Worm (Caenorhabditis elegans) whole organism, young adult: ENCODE results near the gene qdpr-1.

Source experiments
- B0261.1 ChIP-seq: sonication (generic microtip); optimal IDR thresholded peaks from 2 replicates; lab custom pipeline; 2016; ENCODE audit warnings: mild to moderate bottlenecking, missing genetic modification characterization, moderate library complexity, missing compliant biosample characterization
- B0336.3 ChIP-seq: fragments of 200-800 bp; sonication (Bioruptor generic); IDR thresholded peaks from 2 replicates; pipeline ENCODE4 v1.3.6; 2022; ENCODE audit warnings: missing genetic modification characterization, missing compliant biosample characterization
- D2030.7 ChIP-seq: fragments of 200-800 bp; sonication (Bioruptor generic); IDR thresholded peaks from 2 replicates; pipeline ENCODE4 v1.3.6; 2022; ENCODE audit warnings: missing genetic modification reagents, missing genetic modification characterization, missing compliant biosample characterization
- F22D6.2 ChIP-seq: sonication (generic microtip); optimal IDR thresholded peaks from 2 replicates; lab custom pipeline; 2016; ENCODE audit warnings: mild to moderate bottlenecking, missing genetic modification characterization, missing compliant biosample characterization
- F23B12.7 ChIP-seq: sonication (generic microtip); optimal IDR thresholded peaks from 2 replicates; lab custom pipeline; 2017; ENCODE audit warnings: missing genetic modification characterization, mild to moderate bottlenecking, missing compliant biosample characterization, antibody characterized with exemption, moderate library complexity; ENCODE audit not compliant: insufficient read depth
- F33H1.4 ChIP-seq: fragments of 200-800 bp; sonication (Bioruptor generic); IDR thresholded peaks from 2 replicates; pipeline ENCODE4 v1.3.6; 2022; ENCODE audit warnings: missing genetic modification reagents, missing genetic modification characterization, missing compliant biosample characterization
- K12H6.12 ChIP-seq: fragments of 200-800 bp; sonication (Bioruptor generic); optimal IDR thresholded peaks from 2 replicates; lab custom pipeline; 2018; ENCODE audit warnings: mild to moderate bottlenecking, missing genetic modification characterization, missing compliant biosample characterization
- Y56A3A.18 ChIP-seq: fragments of 200-800 bp; sonication (Bioruptor generic); IDR thresholded peaks from 2 replicates; pipeline ENCODE4 v1.3.6; 2022; ENCODE audit warnings: missing genetic modification reagents, missing genetic modification characterization, missing compliant biosample characterization
- Y67H2A.10 ChIP-seq: fragments of 200-800 bp; sonication (Bioruptor generic); conservative IDR thresholded peaks from 2 replicates; pipeline ENCODE4 v1.3.6; 2022; ENCODE audit warnings: missing genetic modification reagents, missing genetic modification characterization, missing compliant biosample characterization
- aptf-3 ChIP-seq: fragments of 200-800 bp; sonication (Bioruptor generic); IDR thresholded peaks from 2 replicates; pipeline ENCODE4 v1.3.6; 2022; ENCODE audit warnings: missing genetic modification characterization, missing compliant biosample characterization
- athp-1 ChIP-seq: sonication (generic microtip); optimal IDR thresholded peaks from 2 replicates; lab custom pipeline; 2017; ENCODE audit warnings: mild to moderate bottlenecking, missing genetic modification characterization, missing compliant biosample characterization
- attf-3 ChIP-seq: fragments of 200-800 bp; sonication (Bioruptor generic); conservative IDR thresholded peaks from 2 replicates; pipeline ENCODE4 v1.3.6; 2022; ENCODE audit warnings: missing genetic modification reagents, missing genetic modification characterization, missing compliant biosample characterization
- attf-6 ChIP-seq: fragments of 200-800 bp; sonication (Bioruptor generic); IDR thresholded peaks from 2 replicates; pipeline ENCODE4 v1.3.6; 2022; ENCODE audit warnings: missing genetic modification reagents, missing genetic modification characterization, missing compliant biosample characterization
- bed-1 ChIP-seq: fragments of 200-800 bp; sonication (Bioruptor generic); IDR thresholded peaks from 2 replicates; pipeline ENCODE4 v1.3.6; 2022; ENCODE audit warnings: missing genetic modification reagents, missing genetic modification characterization, missing compliant biosample characterization
- ceh-40 ChIP-seq: fragments of 200-800 bp; sonication (Bioruptor generic); IDR thresholded peaks from 2 replicates; pipeline ENCODE4 v1.3.6; 2022; ENCODE audit warnings: missing genetic modification characterization, missing compliant biosample characterization
- ceh-91 ChIP-seq: fragments of 200-800 bp; sonication (Bioruptor generic); IDR thresholded peaks from 2 replicates; pipeline ENCODE4 v1.3.6; 2022; ENCODE audit warnings: missing genetic modification reagents, missing genetic modification characterization, missing compliant biosample characterization
- chd-7 ChIP-seq: sonication (generic microtip); optimal IDR thresholded peaks from 2 replicates; lab custom pipeline; 2016; ENCODE audit warnings: mild to moderate bottlenecking, missing genetic modification characterization, moderate library complexity, missing compliant biosample characterization
- die-1 ChIP-seq: sonication (generic microtip); optimal IDR thresholded peaks from 2 replicates; lab custom pipeline; 2016; ENCODE audit warnings: missing genotype, mild to moderate bottlenecking, missing genetic modification characterization, missing compliant biosample characterization
- dox-1 ChIP-seq: fragments of 200-800 bp; sonication (Bioruptor generic); IDR thresholded peaks from 2 replicates; pipeline ENCODE4 v1.3.6; 2022; ENCODE audit warnings: missing genetic modification reagents, missing genetic modification characterization, missing compliant biosample characterization
- dpl-1 ChIP-seq: fragments of 150-350 bp; optimal IDR thresholded peaks from 2 replicates; lab custom pipeline; 2014; ENCODE audit warnings: missing biosample characterization, missing genetic modification reagents, missing genetic modification characterization
- efl-1 ChIP-seq: fragments of 150-350 bp; optimal IDR thresholded peaks from 2 replicates; lab custom pipeline; 2014; ENCODE audit warnings: missing biosample characterization, missing genetic modification reagents, missing genetic modification characterization
- ekl-4 ChIP-seq: fragments of 200-800 bp; sonication (Bioruptor generic); IDR thresholded peaks from 2 replicates; pipeline ENCODE4 v1.3.6; 2022; ENCODE audit warnings: missing genetic modification reagents, missing genetic modification characterization, missing compliant biosample characterization
- hmg-1.2 ChIP-seq: fragments of 200-800 bp; sonication (Bioruptor generic); IDR thresholded peaks from 2 replicates; pipeline ENCODE4 v1.3.6; 2022; ENCODE audit warnings: missing genetic modification reagents, missing genetic modification characterization, missing compliant biosample characterization
- hmg-20 ChIP-seq: fragments of 200-800 bp; sonication (Bioruptor generic); IDR thresholded peaks from 2 replicates; pipeline ENCODE4 v1.3.6; 2022; ENCODE audit warnings: missing genetic modification reagents, missing genetic modification characterization, missing compliant biosample characterization
- let-526 ChIP-seq: fragments of 200-800 bp; sonication (Bioruptor generic); IDR thresholded peaks from 2 replicates; pipeline ENCODE4 v1.3.6; 2022; ENCODE audit warnings: missing genetic modification reagents, missing genetic modification characterization, missing compliant biosample characterization
- let-607 ChIP-seq, 2 experiments: fragments of 200-800 bp in 1 of 2; sonication (Bioruptor generic) in 1 of 2; sonication (generic microtip) in 1 of 2; optimal IDR thresholded peaks; 2 replicates each; lab custom pipeline; 2016 to 2018; ENCODE audit warnings: mild to moderate bottlenecking in 2 of 2, missing compliant biosample characterization in 2 of 2, missing genetic modification characterization in 2 of 2, moderate library complexity in 2 of 2, missing genotype in 1 of 2
- lsl-1 ChIP-seq: fragments of 200-800 bp; sonication (Bioruptor generic); optimal IDR thresholded peaks from 2 replicates; lab custom pipeline; 2018; ENCODE audit warnings: mild to moderate bottlenecking, missing genetic modification characterization, moderate library complexity, missing compliant biosample characterization
- madf-3 ChIP-seq: fragments of 200-800 bp; sonication (Bioruptor generic); IDR thresholded peaks from 2 replicates; pipeline ENCODE4 v1.3.6; 2022; ENCODE audit warnings: missing genetic modification reagents, missing genetic modification characterization, missing compliant biosample characterization
- madf-6 ChIP-seq: fragments of 200-800 bp; sonication (Bioruptor generic); IDR thresholded peaks from 2 replicates; pipeline ENCODE4 v1.3.6; 2022; ENCODE audit warnings: missing genetic modification reagents, missing genetic modification characterization, missing compliant biosample characterization
- mel-28 ChIP-seq: sonication (generic microtip); optimal IDR thresholded peaks from 2 replicates; lab custom pipeline; 2016; ENCODE audit warnings: borderline replicate concordance, mild to moderate bottlenecking, missing genetic modification characterization, missing compliant biosample characterization
- mxl-1 ChIP-seq: sonication (generic microtip); optimal IDR thresholded peaks from 2 replicates; lab custom pipeline; 2016; ENCODE audit warnings: missing genetic modification characterization, missing compliant biosample characterization
- nhr-120 ChIP-seq: fragments of 200-800 bp; sonication (Bioruptor generic); IDR thresholded peaks from 2 replicates; pipeline ENCODE4 v1.3.6; 2022; ENCODE audit warnings: missing genetic modification characterization, missing compliant biosample characterization
- nhr-179 ChIP-seq: sonication (generic microtip); optimal IDR thresholded peaks from 2 replicates; lab custom pipeline; 2016; ENCODE audit warnings: mild to moderate bottlenecking, missing genetic modification characterization, missing compliant biosample characterization
- pbrm-1 ChIP-seq: fragments of 200-800 bp; sonication (Bioruptor generic); IDR thresholded peaks from 2 replicates; pipeline ENCODE4 v1.3.6; 2022; ENCODE audit warnings: missing genetic modification reagents, missing genetic modification characterization, missing compliant biosample characterization
- rpc-1 ChIP-seq, 2 experiments: fragments of 150-350 bp in 1 of 2; sonication (generic microtip) in 1 of 2; optimal IDR thresholded peaks; 2 replicates each; lab custom pipeline; 2014 to 2018; ENCODE audit warnings: missing biosample characterization in 1 of 2, missing genetic modification characterization in 1 of 2, missing genetic modification reagents in 1 of 2, missing genotype in 1 of 2
- snpc-1.3 ChIP-seq: sonication (generic microtip); optimal IDR thresholded peaks from 2 replicates; lab custom pipeline; 2017; ENCODE audit warnings: missing genetic modification characterization, mild to moderate bottlenecking, missing compliant biosample characterization, antibody characterized with exemption, moderate library complexity, missing genotype, missing genetic modification reagents; ENCODE audit not compliant: insufficient read depth
- snpc-3.4 ChIP-seq: sonication (generic microtip); optimal IDR thresholded peaks from 2 replicates; lab custom pipeline; 2017; ENCODE audit warnings: missing genetic modification characterization, mild to moderate bottlenecking, missing compliant biosample characterization, antibody characterized with exemption, moderate library complexity, missing genotype, missing genetic modification reagents
- snpc-4 ChIP-seq, 5 experiments: fragments of 150-350 bp in 1 of 5; sonication (generic microtip) in 4 of 5; optimal IDR thresholded peaks; 2 replicates each; lab custom pipeline; 2014 to 2018; ENCODE audit warnings: missing genetic modification characterization in 5 of 5, missing biosample characterization in 3 of 5, antibody characterized with exemption in 2 of 5, mild to moderate bottlenecking in 2 of 5, missing compliant biosample characterization in 2 of 5, missing genotype in 2 of 5, moderate library complexity in 2 of 5, missing genetic modification reagents in 1 of 5
- somi-1 ChIP-seq: fragments of 200-800 bp; sonication (Bioruptor generic); optimal IDR thresholded peaks from 2 replicates; lab custom pipeline; 2018; ENCODE audit warnings: mild to moderate bottlenecking, missing genetic modification characterization, missing compliant biosample characterization
- xnd-1 ChIP-seq: sonication (generic microtip); optimal IDR thresholded peaks from 2 replicates; lab custom pipeline; 2016; ENCODE audit warnings: missing genotype, missing genetic modification reagents, missing genetic modification characterization, missing compliant biosample characterization
- zfh-2 ChIP-seq: fragments of 200-800 bp; sonication (Bioruptor generic); conservative IDR thresholded peaks from 2 replicates; pipeline ENCODE4 v1.3.6; 2022; ENCODE audit warnings: missing genetic modification reagents, missing genetic modification characterization, missing compliant biosample characterization
- ztf-26 ChIP-seq: sonication (generic microtip); optimal IDR thresholded peaks from 2 replicates; lab custom pipeline; 2017; ENCODE audit warnings: missing genetic modification characterization, missing compliant biosample characterization
- ztf-28 ChIP-seq: fragments of 200-800 bp; sonication (Bioruptor generic); IDR thresholded peaks from 2 replicates; pipeline ENCODE4 v1.3.6; 2022; ENCODE audit warnings: missing genetic modification reagents, missing genetic modification characterization, missing compliant biosample characterization
- ztf-3 ChIP-seq: fragments of 200-800 bp; sonication (Bioruptor generic); optimal IDR thresholded peaks from 2 replicates; lab custom pipeline; 2018; ENCODE audit warnings: mild to moderate bottlenecking, missing genetic modification characterization, missing compliant biosample characterization

The qdpr-1 gene

ce11 chrIII:13411202-13411601 is 17.5 kb downstream of the qdpr-1 start (continued):
- TF ChIP-seq ztf-28 (GFP tag; lab: Robert Waterston, UW) (no peak), F22D6.2 (tag; lab: Kevin White, UChicago) (no peak), snpc-1.3 (tag; lab: Kevin White, UChicago) (peak; percentile 55)
- TF ChIP-seq, all 124 proteins: peak for 30

ce11 chrIII:13418975-13419374 is 25.3 kb downstream of the qdpr-1 start:
- TF ChIP-seq xnd-1: peak; percentile 34
- no peak for TF ChIP-seq mxl-1 (tag; lab: Kevin White, UChicago)
- TF ChIP-seq madf-6: peak; percentile 57
- no peak for TF ChIP-seq let-526
- no peak for TF ChIP-seq ceh-40 (GFP tag; lab: Robert Waterston, UW)
- TF ChIP-seq K12H6.12 (tag; lab: Kevin White, UChicago): no peak
- TF ChIP-seq nhr-120 (GFP tag; lab: Robert Waterston, UW): no peak
- TF ChIP-seq hmg-1.2 (GFP tag; lab: Robert Waterston, UW): peak; percentile 59; the same call in 1 of the 2 replicates
- no peak for TF ChIP-seq ekl-4
- no peak for TF ChIP-seq pbrm-1 (GFP tag; lab: Robert Waterston, UW)
- TF ChIP-seq F23B12.7 (tag; lab: Kevin White, UChicago): no peak
- TF ChIP-seq D2030.7: 0 out of 2 replicates have a peak, but pooled peaks have one; percentile 21
- no peak for TF ChIP-seq attf-3 (GFP tag; lab: Robert Waterston, UW)
- no peak for TF ChIP-seq dpl-1 (GFP tag; lab: Kevin White, UChicago)
- TF ChIP-seq rpc-1 (optimal IDR thresholded peaks at IDR 0.05; lab: Kevin White, UChicago): no peak
- no peak for TF ChIP-seq rpc-1 (tag; optimal IDR thresholded peaks at IDR 0.05; lab: Kevin White, UChicago)
- TF ChIP-seq let-607 (tag; optimal IDR thresholded peaks at IDR 0.05; lab: Kevin White, UChicago): no peak
- TF ChIP-seq efl-1 (GFP tag; lab: Kevin White, UChicago): peak; percentile 43
- TF ChIP-seq Y56A3A.18 (GFP tag; lab: Robert Waterston, UW): no peak
- TF ChIP-seq die-1 (tag; lab: Kevin White, UChicago): peak; percentile 76
- TF ChIP-seq athp-1: no peak
- TF ChIP-seq somi-1 (GFP tag; lab: Kevin White, UChicago): no peak
- peak; percentile 3 for TF ChIP-seq lsl-1 (GFP tag; lab: Kevin White, UChicago)
- TF ChIP-seq, all 124 proteins: peak for 7

- TF ChIP-seq ceh-91 (GFP tag; lab: Robert Waterston, UW) (peak; percentile 49), athp-1 (no peak), aptf-3 (no peak), B0336.3 (GFP tag; lab: Robert Waterston, UW) (no peak), mel-28 (tag; lab: Kevin White, UChicago) (no peak), Y56A3A.18 (GFP tag; lab: Robert Waterston, UW) (no peak), F33H1.4 (GFP tag; lab: Robert Waterston, UW) (peak; percentile 10; the same call in 1 of the 2 replicates), attf-6 (GFP tag; lab: Robert Waterston, UW) (no peak), zfh-2 (GFP tag; lab: Robert Waterston, UW) (no peak), dox-1 (0 out of 2 replicates have a peak, but pooled peaks have one; percentile 30), bed-1 (GFP tag; lab: Robert Waterston, UW) (no peak), chd-7 (tag; lab: Kevin White, UChicago) (no peak), B0261.1 (tag; lab: Kevin White, UChicago) (no peak), ztf-26 (tag; lab: Kevin White, UChicago) (no peak), lsl-1 (GFP tag; lab: Kevin White, UChicago) (peak; percentile 44), snpc-3.4 (tag; lab: Kevin White, UChicago) (peak; percentile 17), hmg-20 (GFP tag; lab: Robert Waterston, UW) (no peak), nhr-179 (tag; lab: Kevin White, UChicago) (no peak), K12H6.12 (tag; lab: Kevin White, UChicago) (no peak), snpc-4 (GFP tag; optimal IDR thresholded peaks at IDR 0.05; lab: Kevin White, UChicago) (no peak), snpc-4 (tag; optimal IDR thresholded peaks at IDR 0.05; lab: Kevin White, UChicago) (no peak), ztf-3 (GFP tag; lab: Kevin White, UChicago) (no peak), F22D6.2 (tag; lab: Kevin White, UChicago) (no peak), Y67H2A.10 (no peak), madf-3 (GFP tag; lab: Robert Waterston, UW) (no peak)
Measured at ce11 chrIII:13423414-13423813, 29.7 kb downstream of the qdpr-1 start, which contains the start of gene exo-1. TSS of gene exo-1 (plus strand) at chrIII:13423514.
